Worm (Caenorhabditis elegans): ENCODE data around the gene mif-2.

DNA sequence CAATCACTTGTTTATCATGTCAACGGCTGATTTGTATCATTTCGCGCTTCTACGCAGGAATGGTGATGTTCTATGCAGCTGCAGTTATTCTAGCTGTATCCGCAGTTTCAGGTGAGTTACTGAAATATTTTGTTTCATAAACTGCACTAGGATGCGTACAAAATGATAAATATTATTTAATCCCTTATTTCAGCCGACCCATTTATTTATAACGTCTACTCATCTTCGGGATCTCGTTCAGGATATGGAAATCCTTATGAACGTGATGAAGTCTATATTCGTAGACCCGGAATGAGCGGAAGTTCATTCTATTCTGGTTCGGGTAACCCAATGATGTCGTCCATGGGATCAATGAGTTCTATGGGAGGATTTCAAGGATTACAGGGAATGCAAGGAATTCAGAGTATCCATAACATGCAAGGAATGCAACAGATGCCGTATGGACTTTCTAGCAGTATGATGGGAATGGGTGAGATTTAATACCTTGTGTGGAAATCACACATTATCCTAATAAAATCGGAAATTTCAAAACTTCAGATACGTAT, 49.1 kb downstream of the mif-2 start, which contains the start of gene F58H1.2:
- TF ChIP-seq ztf-11 (tag; optimal IDR thresholded peaks at IDR 0.05) (no peak), pha-4 (tag; optimal IDR thresholded peaks at IDR 0.05) (no peak), blmp-1 (tag; optimal IDR thresholded peaks at IDR 0.05) (no peak), unc-62 (GFP tag; optimal IDR thresholded peaks at IDR 0.05) (no peak), lin-13 (tag; optimal IDR thresholded peaks at IDR 0.05) (no peak), sptf-1 (tag; optimal IDR thresholded peaks at IDR 0.05) (no peak), elt-1 (tag; optimal IDR thresholded peaks at IDR 0.05; ENCODE audit: borderline replicate concordance, insufficient read depth) (no peak), lsy-2 (tag; optimal IDR thresholded peaks at IDR 0.05) (no peak), elt-3 (tag; optimal IDR thresholded peaks at IDR 0.05) (no peak), nhr-237 (tag; optimal IDR thresholded peaks at IDR 0.05) (no peak), nhr-28 (tag; optimal IDR thresholded peaks at IDR 0.05) (no peak), nhr-2 (tag; optimal IDR thresholded peaks at IDR 0.05) (no peak), snpc-4 (tag; optimal IDR thresholded peaks at IDR 0.05) (no peak), ceh-43 (GFP tag; optimal IDR thresholded peaks at IDR 0.05) (no peak)

All from whole organism, mixed stage, embryonic.